Worm (Caenorhabditis elegans) whole organism, L4 larva: Measurements from ENCODE around the gene Y37D8A.2.

Experiments used
- F37D6.2 ChIP-seq: sonication (generic microtip); optimal IDR thresholded peaks from 2 replicates; lab custom pipeline; 2016; ENCODE audit warnings: mild to moderate bottlenecking, missing genetic modification characterization, missing compliant biosample characterization
- F49E8.2 ChIP-seq: sonication (generic microtip); optimal IDR thresholded peaks from 2 replicates; lab custom pipeline; 2016; ENCODE audit warnings: missing compliant biosample characterization, mild to moderate bottlenecking, missing genetic modification characterization, borderline replicate concordance
- R02D3.7 ChIP-seq: fragments of 150-350 bp; sonication (generic microtip); optimal IDR thresholded peaks from 3 replicates; lab custom pipeline; 2014; ENCODE audit warnings: missing biosample characterization, missing genetic modification characterization
- Y48G9A.11 ChIP-seq: fragments of 200-800 bp; sonication (Bioruptor generic); IDR thresholded peaks from 2 replicates; pipeline ENCODE4 v1.3.6; 2022; ENCODE audit warnings: missing genetic modification reagents, missing genetic modification characterization, missing compliant biosample characterization
- aha-1 ChIP-seq: fragments of 150-350 bp; peaks from one replicate; lab custom pipeline; 2014; ENCODE audit warnings: missing biosample characterization, missing genetic modification characterization
- attf-4 ChIP-seq: sonication (generic microtip); optimal IDR thresholded peaks from 3 replicates; lab custom pipeline; 2017; ENCODE audit warnings: missing biosample characterization, missing genetic modification characterization
- ceh-20 ChIP-seq: fragments of 200-800 bp; sonication (Bioruptor generic); IDR thresholded peaks from 2 replicates; pipeline ENCODE4 v1.3.6; 2022; ENCODE audit warnings: missing genetic modification reagents, missing genetic modification characterization, missing compliant biosample characterization
- ceh-32 ChIP-seq: sonication (generic microtip); optimal IDR thresholded peaks from 2 replicates; lab custom pipeline; 2016; ENCODE audit warnings: mild to moderate bottlenecking, missing genetic modification characterization, missing compliant biosample characterization; ENCODE audit not compliant: poor library complexity
- ceh-62 ChIP-seq: sonication (generic microtip); optimal IDR thresholded peaks from 2 replicates; lab custom pipeline; 2017; ENCODE audit warnings: missing biosample characterization, missing genetic modification characterization
- cey-2 ChIP-seq: sonication (generic microtip); optimal IDR thresholded peaks from 3 replicates; lab custom pipeline; 2017; ENCODE audit warnings: missing genetic modification characterization, mild to moderate bottlenecking, missing compliant biosample characterization, antibody characterized with exemption, borderline replicate concordance; ENCODE audit not compliant: insufficient read depth
- daf-19 ChIP-seq: fragments of 200-800 bp; sonication (Bioruptor generic); conservative IDR thresholded peaks from 2 replicates; pipeline ENCODE4 v1.3.6; 2022; ENCODE audit warnings: missing genetic modification characterization, missing compliant biosample characterization
- daf-8 ChIP-seq: fragments of 200-800 bp; sonication (Bioruptor generic); IDR thresholded peaks from 2 replicates; pipeline ENCODE4 v1.3.6; 2022; ENCODE audit warnings: missing genetic modification characterization, missing compliant biosample characterization
- dmd-6 ChIP-seq: fragments of 200-800 bp; sonication (Bioruptor generic); IDR thresholded peaks from 2 replicates; pipeline ENCODE4 v1.3.6; 2022; ENCODE audit warnings: missing genetic modification reagents, missing genetic modification characterization, missing compliant biosample characterization
- dmd-8 ChIP-seq: fragments of 200-800 bp; sonication (Bioruptor generic); IDR thresholded peaks from 2 replicates; pipeline ENCODE4 v1.3.6; 2022; ENCODE audit warnings: missing genetic modification characterization, missing compliant biosample characterization
- dpl-1 ChIP-seq: fragments of 150-350 bp; optimal IDR thresholded peaks from 2 replicates; lab custom pipeline; 2014; ENCODE audit warnings: missing biosample characterization, missing genetic modification reagents, missing genetic modification characterization
- dve-1 ChIP-seq: sonication (generic microtip); optimal IDR thresholded peaks from 2 replicates; lab custom pipeline; 2017; ENCODE audit warnings: antibody characterized with exemption, mild to moderate bottlenecking, missing genetic modification characterization, missing compliant biosample characterization; ENCODE audit not compliant: insufficient read depth
- fos-1 ChIP-seq: fragments of 150-350 bp; optimal IDR thresholded peaks from 2 replicates; lab custom pipeline; 2014; ENCODE audit warnings: missing biosample characterization, missing genetic modification characterization
- hif-1 ChIP-seq, 2 experiments: sonication (generic microtip); optimal IDR thresholded peaks; 2 replicates each; lab custom pipeline; 2016 to 2017; ENCODE audit warnings: missing compliant biosample characterization in 2 of 2, missing genetic modification characterization in 2 of 2, missing genetic modification reagents in 2 of 2, missing genotype in 2 of 2, mild to moderate bottlenecking in 1 of 2
- hlh-11 ChIP-seq: fragments of 200-800 bp; sonication (Bioruptor generic); optimal IDR thresholded peaks from 2 replicates; lab custom pipeline; 2018; ENCODE audit warnings: mild to moderate bottlenecking, missing genetic modification characterization, missing compliant biosample characterization
- hlh-30 ChIP-seq: sonication (generic microtip); optimal IDR thresholded peaks from 2 replicates; lab custom pipeline; 2017; ENCODE audit warnings: antibody characterized with exemption, mild to moderate bottlenecking, missing genetic modification characterization, missing compliant biosample characterization; ENCODE audit not compliant: insufficient read depth
- lin-1 ChIP-seq: fragments of 200-800 bp; sonication (Bioruptor generic); IDR thresholded peaks from 2 replicates; pipeline ENCODE4 v1.3.6; 2022; ENCODE audit warnings: missing genetic modification reagents, missing genetic modification characterization, missing compliant biosample characterization
- lin-13 ChIP-seq: fragments of 150-350 bp; optimal IDR thresholded peaks from 2 replicates; lab custom pipeline; 2014; ENCODE audit warnings: missing biosample characterization, missing genetic modification reagents, missing genetic modification characterization
- lin-29 ChIP-seq: fragments of 200-800 bp; sonication (Bioruptor generic); IDR thresholded peaks from 2 replicates; pipeline ENCODE4 v1.3.6; 2022; ENCODE audit warnings: missing genetic modification reagents, missing genetic modification characterization, missing compliant biosample characterization
- lin-38 ChIP-seq: fragments of 200-800 bp; sonication (Bioruptor generic); IDR thresholded peaks from 2 replicates; pipeline ENCODE4 v1.3.6; 2022; ENCODE audit warnings: missing genetic modification reagents, missing genetic modification characterization, missing compliant biosample characterization
- lsy-2 ChIP-seq, 2 experiments: fragments of 150-350 bp in 1 of 2; sonication (generic microtip) in 1 of 2; optimal IDR thresholded peaks; 2 replicates each; lab custom pipeline; 2014 to 2017; ENCODE audit warnings: missing biosample characterization in 2 of 2, missing genetic modification characterization in 2 of 2
- madf-9 ChIP-seq: fragments of 200-800 bp; sonication (Bioruptor generic); conservative IDR thresholded peaks from 2 replicates; pipeline ENCODE4 v1.3.6; 2022; ENCODE audit warnings: missing genetic modification reagents, missing genetic modification characterization, missing compliant biosample characterization
- mdl-1 ChIP-seq, 2 experiments: fragments of 150-350 bp in 1 of 2; sonication (generic microtip) in 1 of 2; optimal IDR thresholded peaks; 2 replicates each; lab custom pipeline; 2014 to 2017; ENCODE audit warnings: missing biosample characterization in 2 of 2, missing genetic modification characterization in 2 of 2
- mep-1 ChIP-seq: fragments of 150-350 bp; sonication (generic microtip); optimal IDR thresholded peaks from 3 replicates; lab custom pipeline; 2014; ENCODE audit warnings: missing biosample characterization, missing genetic modification characterization
- mxl-3 ChIP-seq: fragments of 200-800 bp; sonication (Bioruptor generic); optimal IDR thresholded peaks from 2 replicates; lab custom pipeline; 2018; ENCODE audit warnings: mild to moderate bottlenecking, missing genetic modification characterization, missing compliant biosample characterization
- nhr-10 ChIP-seq: fragments of 150-350 bp; optimal IDR thresholded peaks from 2 replicates; lab custom pipeline; 2014; ENCODE audit warnings: missing biosample characterization, missing genetic modification characterization
- nhr-102 ChIP-seq: sonication (generic microtip); optimal IDR thresholded peaks from 2 replicates; lab custom pipeline; 2016; ENCODE audit warnings: mild to moderate bottlenecking, missing genetic modification characterization, moderate library complexity, missing compliant biosample characterization
- nhr-111 ChIP-seq: fragments of 200-800 bp; sonication (Bioruptor generic); optimal IDR thresholded peaks from 2 replicates; lab custom pipeline; 2018; ENCODE audit warnings: mild to moderate bottlenecking, missing genetic modification characterization, missing compliant biosample characterization
- nhr-28 ChIP-seq: fragments of 150-350 bp; optimal IDR thresholded peaks from 2 replicates; lab custom pipeline; 2014; ENCODE audit warnings: missing biosample characterization, missing genetic modification characterization
- nhr-42 ChIP-seq: fragments of 200-800 bp; sonication (Bioruptor generic); IDR thresholded peaks from 2 replicates; pipeline ENCODE4 v1.3.6; 2022; ENCODE audit warnings: missing genetic modification characterization, missing compliant biosample characterization
- nhr-48 ChIP-seq: sonication (generic microtip); optimal IDR thresholded peaks from 2 replicates; lab custom pipeline; 2016; ENCODE audit warnings: mild to moderate bottlenecking, missing genetic modification characterization, missing compliant biosample characterization
- nhr-6 ChIP-seq: fragments of 150-350 bp; optimal IDR thresholded peaks from 2 replicates; lab custom pipeline; 2014; ENCODE audit warnings: missing biosample characterization, missing genetic modification characterization
- pha-4 ChIP-seq, 2 experiments: fragments of 150-350 bp in 1 of 2; fragments of 200-800 bp in 1 of 2; sonication (Bioruptor generic) in 1 of 2; IDR thresholded peaks in 1 of 2; optimal IDR thresholded peaks in 1 of 2; 2 replicates each; pipeline versions ENCODE4 v1.3.6 to Lab custom; 2014 to 2022; ENCODE audit warnings: missing genetic modification characterization in 2 of 2, missing genetic modification reagents in 2 of 2, missing biosample characterization in 1 of 2, missing compliant biosample characterization in 1 of 2
- skn-1 ChIP-seq: fragments of 150-350 bp; optimal IDR thresholded peaks from 2 replicates; lab custom pipeline; 2014; ENCODE audit warnings: missing biosample characterization, missing genetic modification characterization
- snpc-4 ChIP-seq: fragments of 150-350 bp; optimal IDR thresholded peaks from 2 replicates; lab custom pipeline; 2014; ENCODE audit warnings: missing biosample characterization, missing genetic modification characterization
- spr-3 ChIP-seq: fragments of 200-800 bp; sonication (Bioruptor generic); optimal IDR thresholded peaks from 2 replicates; lab custom pipeline; 2018; ENCODE audit warnings: mild to moderate bottlenecking, missing genetic modification characterization, missing compliant biosample characterization
- tag-97 ChIP-seq: fragments of 200-800 bp; sonication (Bioruptor generic); IDR thresholded peaks from 2 replicates; pipeline ENCODE4 v1.3.6; 2022; ENCODE audit warnings: missing genetic modification characterization, missing compliant biosample characterization
- tra-1 ChIP-seq: fragments of 200-800 bp; sonication (Bioruptor generic); IDR thresholded peaks from 2 replicates; pipeline ENCODE4 v1.3.6; 2022; ENCODE audit warnings: missing genetic modification reagents, missing genetic modification characterization, missing compliant biosample characterization
- unc-130 ChIP-seq: sonication (generic microtip); optimal IDR thresholded peaks from 2 replicates; lab custom pipeline; 2016; ENCODE audit warnings: missing genetic modification reagents, missing genetic modification characterization, missing compliant biosample characterization
- unc-39 ChIP-seq: sonication (generic microtip); optimal IDR thresholded peaks from 2 replicates; lab custom pipeline; 2017; ENCODE audit warnings: missing biosample characterization, missing genetic modification characterization
- vab-7 ChIP-seq: fragments of 200-800 bp; sonication (Bioruptor generic); IDR thresholded peaks from 2 replicates; pipeline ENCODE4 v1.3.6; 2022; ENCODE audit warnings: missing genetic modification reagents, missing genetic modification characterization, missing compliant biosample characterization
- zag-1 ChIP-seq: fragments of 150-350 bp; optimal IDR thresholded peaks from 2 replicates; lab custom pipeline; 2014; ENCODE audit warnings: missing biosample characterization, missing genetic modification characterization
- zfp-3 ChIP-seq: fragments of 200-800 bp; sonication (Bioruptor generic); conservative IDR thresholded peaks from 2 replicates; pipeline ENCODE4 v1.3.6; 2022; ENCODE audit warnings: missing genetic modification reagents, missing genetic modification characterization, missing compliant biosample characterization
- ztf-11 ChIP-seq: fragments of 150-350 bp; optimal IDR thresholded peaks from 2 replicates; lab custom pipeline; 2014; ENCODE audit warnings: missing biosample characterization, missing genetic modification characterization

Gene Y37D8A.2

ce11 chrIII:12842858-12843257, 22.9 kb downstream of the Y37D8A.2 start:
- TF ChIP-seq daf-8: no peak
- no peak for TF ChIP-seq lin-38 (GFP tag; lab: Robert Waterston, UW)
- no peak for TF ChIP-seq ztf-11
- no peak for TF ChIP-seq mxl-3
- no peak for TF ChIP-seq skn-1 (tag; lab: Kevin White, UChicago)
- TF ChIP-seq daf-19 (GFP tag; lab: Robert Waterston, UW): no peak
- TF ChIP-seq pha-4 (GFP tag; IDR thresholded peaks at IDR 0.05; lab: Robert Waterston, UW): no peak
- no peak for TF ChIP-seq pha-4 (tag; optimal IDR thresholded peaks at IDR 0.05; lab: Kevin White, UChicago)
- no peak for TF ChIP-seq F37D6.2 (tag; lab: Kevin White, UChicago)
- TF ChIP-seq R02D3.7 (tag; lab: Kevin White, UChicago): no peak
- TF ChIP-seq spr-3 (GFP tag; lab: Kevin White, UChicago): no peak
- TF ChIP-seq ceh-62: no peak
- no peak for TF ChIP-seq lin-1
- peak; percentile 65; the same call in 1 of the 2 replicates for TF ChIP-seq tra-1 (GFP tag; lab: Robert Waterston, UW)
- no peak for TF ChIP-seq nhr-111 (GFP tag; lab: Kevin White, UChicago)
- TF ChIP-seq dpl-1 (GFP tag; lab: Kevin White, UChicago): no peak
- no peak for TF ChIP-seq unc-39 (tag; lab: Kevin White, UChicago)
- TF ChIP-seq dve-1: peak; percentile 81
- no peak for TF ChIP-seq lin-29 (GFP tag; lab: Robert Waterston, UW)
- TF ChIP-seq mdl-1 (tag; optimal IDR thresholded peaks at IDR 0.05; lab: Kevin White, UChicago): peak; percentile 48 to 82
- peak; percentile 61 for TF ChIP-seq cey-2 (tag; lab: Kevin White, UChicago)
- TF ChIP-seq nhr-6 (tag; lab: Kevin White, UChicago): no peak
- peak; percentile 49 for TF ChIP-seq nhr-28 (tag; lab: Kevin White, UChicago)
- TF ChIP-seq lsy-2 (tag; optimal IDR thresholded peaks at IDR 0.05; lab: Kevin White, UChicago): peak in 1 of 2 experiments; percentile 48
- no peak for TF ChIP-seq nhr-102 (tag; lab: Kevin White, UChicago)
- peak; percentile 69 for TF ChIP-seq dmd-6 (GFP tag; lab: Robert Waterston, UW)
- TF ChIP-seq ceh-20 (GFP tag; lab: Robert Waterston, UW): 0 out of 2 replicates have a peak, but pooled peaks have one; percentile 44
- peak; percentile 19 for TF ChIP-seq mep-1 (tag; lab: Kevin White, UChicago)
- no peak for TF ChIP-seq zag-1 (tag; lab: Kevin White, UChicago)
- no peak for TF ChIP-seq madf-9 (GFP tag; lab: Robert Waterston, UW)
- peak; percentile 50 for TF ChIP-seq nhr-48 (tag; lab: Kevin White, UChicago)
- TF ChIP-seq ceh-32 (tag; lab: Kevin White, UChicago): no peak
- peak; percentile 75 for TF ChIP-seq hlh-11 (tag; lab: Kevin White, UChicago)
- TF ChIP-seq hif-1 (tag; optimal IDR thresholded peaks at IDR 0.05; lab: Kevin White, UChicago): peak in 1 of 2 experiments; percentile 9
- no peak for TF ChIP-seq Y48G9A.11 (GFP tag; lab: Robert Waterston, UW)
- TF ChIP-seq hlh-30: peak; percentile 75
- TF ChIP-seq snpc-4 (tag; lab: Kevin White, UChicago): no peak

- TF ChIP-seq unc-130 (GFP tag; lab: Kevin White, UChicago) (no peak), dmd-8 (no peak), F37D6.2 (tag; lab: Kevin White, UChicago) (no peak), ceh-20 (GFP tag; lab: Robert Waterston, UW) (no peak), vab-7 (no peak), lin-13 (GFP tag; lab: Kevin White, UChicago) (peak; percentile 57), nhr-10 (tag; lab: Kevin White, UChicago) (no peak), hlh-11 (tag; lab: Kevin White, UChicago) (peak; percentile 51), nhr-111 (GFP tag; lab: Kevin White, UChicago) (no peak), hif-1 (tag; optimal IDR thresholded peaks at IDR 0.05; lab: Kevin White, UChicago) (no peak), nhr-42 (no peak), F49E8.2 (no peak), attf-4 (tag; lab: Kevin White, UChicago) (no peak), dmd-6 (GFP tag; lab: Robert Waterston, UW) (peak; percentile 69), tag-97 (GFP tag; lab: Robert Waterston, UW) (no peak), nhr-28 (tag; lab: Kevin White, UChicago) (peak; percentile 52), mep-1 (tag; lab: Kevin White, UChicago) (no peak), dpl-1 (GFP tag; lab: Kevin White, UChicago) (peak; percentile 3), aha-1 (peak; percentile 55), fos-1 (tag; lab: Kevin White, UChicago) (no peak), zfp-3 (GFP tag; lab: Robert Waterston, UW) (no peak), dve-1 (peak; percentile 73)
- TF ChIP-seq, all 104 proteins: peak for 7
These were observed 27.6 kb downstream of the Y37D8A.2 start for ce11 chrIII:12847623-12848022.
